Worm (Caenorhabditis elegans): Measurements from ENCODE around the gene Y66A7A.9.

- TF ChIP-seq ceh-13 (GFP tag; optimal IDR thresholded peaks at IDR 0.05), result no peak
- TF ChIP-seq tra-4 (tag; optimal IDR thresholded peaks at IDR 0.05), result no peak
- no peak for TF ChIP-seq hmbx-1 (tag; optimal IDR thresholded peaks at IDR 0.05)
- TF ChIP-seq hnd-1 (tag; optimal IDR thresholded peaks at IDR 0.05), result no peak
- no peak for TF ChIP-seq sea-1 (GFP tag; conservative IDR thresholded peaks at IDR 0.05)
These were observed 31.8 kb downstream of the Y66A7A.9 start, which contains the start of gene Y66D12A.7 for ce11 chrIII:11580428-11580885.

Measured in whole organism, early embryonic.